Fruit fly (Drosophila melanogaster): ENCODE measurements around the gene CG2258.

dm6 chrX:8140707-8141106 is 38.8 kb upstream of the CG2258 start:
- TF ChIP-seq Sox14 (GFP tag; optimal IDR thresholded peaks at IDR 0.05) (no peak), CG32006 (GFP tag; optimal IDR thresholded peaks at IDR 0.05) (no peak), fd85E (GFP tag; optimal IDR thresholded peaks at IDR 0.05) (no peak), CG11762 (GFP tag; optimal IDR thresholded peaks at IDR 0.05; ENCODE audit: insufficient read depth) (no peak), CG3919 (GFP tag; optimal IDR thresholded peaks at IDR 0.05) (no peak), pdm3 (GFP tag; optimal IDR thresholded peaks at IDR 0.05) (no peak)
